Worm (Caenorhabditis elegans) whole organism, L4 larva: ENCODE data around the gene dyla-1.

Experiments
- F10B5.3 ChIP-seq: sonication (generic microtip); optimal IDR thresholded peaks from 2 replicates; lab custom pipeline; 2016; ENCODE audit warnings: mild to moderate bottlenecking, missing genetic modification characterization, missing compliant biosample characterization
- T20F7.1 ChIP-seq: fragments of 200-800 bp; sonication (Bioruptor generic); optimal IDR thresholded peaks from 2 replicates; lab custom pipeline; 2018; ENCODE audit warnings: mild to moderate bottlenecking, missing genetic modification characterization, missing compliant biosample characterization
- Y48G9A.11 ChIP-seq: fragments of 200-800 bp; sonication (Bioruptor generic); IDR thresholded peaks from 2 replicates; pipeline ENCODE4 v1.3.6; 2022; ENCODE audit warnings: missing genetic modification reagents, missing genetic modification characterization, missing compliant biosample characterization
- ZK546.5 ChIP-seq, 2 experiments: sonication (generic microtip); optimal IDR thresholded peaks; 2 replicates each; lab custom pipeline; 2017; ENCODE audit warnings: missing biosample characterization in 2 of 2, missing genetic modification characterization in 2 of 2
- aha-1 ChIP-seq: fragments of 150-350 bp; peaks from one replicate; lab custom pipeline; 2014; ENCODE audit warnings: missing biosample characterization, missing genetic modification characterization
- aly-2 ChIP-seq: sonication (generic microtip); optimal IDR thresholded peaks from 2 replicates; lab custom pipeline; 2018; ENCODE audit warnings: missing biosample characterization, missing genetic modification characterization
- daf-16 ChIP-seq, 3 experiments: sonication (generic microtip); optimal IDR thresholded peaks; 2 replicates each; lab custom pipeline; 2016 to 2017; ENCODE audit warnings: missing genetic modification characterization in 3 of 3, missing genetic modification reagents in 3 of 3, mild to moderate bottlenecking in 2 of 3, missing compliant biosample characterization in 2 of 3, missing biosample characterization in 1 of 3, moderate library complexity in 1 of 3
- daf-8 ChIP-seq: fragments of 200-800 bp; sonication (Bioruptor generic); IDR thresholded peaks from 2 replicates; pipeline ENCODE4 v1.3.6; 2022; ENCODE audit warnings: missing genetic modification characterization, missing compliant biosample characterization
- dmd-6 ChIP-seq: fragments of 200-800 bp; sonication (Bioruptor generic); IDR thresholded peaks from 2 replicates; pipeline ENCODE4 v1.3.6; 2022; ENCODE audit warnings: missing genetic modification reagents, missing genetic modification characterization, missing compliant biosample characterization
- dpl-1 ChIP-seq: fragments of 150-350 bp; optimal IDR thresholded peaks from 2 replicates; lab custom pipeline; 2014; ENCODE audit warnings: missing biosample characterization, missing genetic modification reagents, missing genetic modification characterization
- dve-1 ChIP-seq: sonication (generic microtip); optimal IDR thresholded peaks from 2 replicates; lab custom pipeline; 2017; ENCODE audit warnings: antibody characterized with exemption, mild to moderate bottlenecking, missing genetic modification characterization, missing compliant biosample characterization; ENCODE audit not compliant: insufficient read depth
- hif-1 ChIP-seq, 2 experiments: sonication (generic microtip); optimal IDR thresholded peaks; 2 replicates each; lab custom pipeline; 2016 to 2017; ENCODE audit warnings: missing compliant biosample characterization in 2 of 2, missing genetic modification characterization in 2 of 2, missing genetic modification reagents in 2 of 2, missing genotype in 2 of 2, mild to moderate bottlenecking in 1 of 2
- hlh-11 ChIP-seq: fragments of 200-800 bp; sonication (Bioruptor generic); optimal IDR thresholded peaks from 2 replicates; lab custom pipeline; 2018; ENCODE audit warnings: mild to moderate bottlenecking, missing genetic modification characterization, missing compliant biosample characterization
- hlh-30 ChIP-seq: sonication (generic microtip); optimal IDR thresholded peaks from 2 replicates; lab custom pipeline; 2017; ENCODE audit warnings: antibody characterized with exemption, mild to moderate bottlenecking, missing genetic modification characterization, missing compliant biosample characterization; ENCODE audit not compliant: insufficient read depth
- hmg-1.1 ChIP-seq: fragments of 200-800 bp; sonication (Bioruptor generic); IDR thresholded peaks from 2 replicates; pipeline ENCODE4 v1.3.6; 2022; ENCODE audit warnings: missing genetic modification reagents, missing genetic modification characterization, missing compliant biosample characterization
- lin-39 ChIP-seq: fragments of 150-350 bp; optimal IDR thresholded peaks from 2 replicates; lab custom pipeline; 2014; ENCODE audit warnings: missing biosample characterization, missing genetic modification reagents, missing genetic modification characterization
- lsy-2 ChIP-seq, 2 experiments: fragments of 150-350 bp in 1 of 2; sonication (generic microtip) in 1 of 2; optimal IDR thresholded peaks; 2 replicates each; lab custom pipeline; 2014 to 2017; ENCODE audit warnings: missing biosample characterization in 2 of 2, missing genetic modification characterization in 2 of 2
- madf-9 ChIP-seq: fragments of 200-800 bp; sonication (Bioruptor generic); conservative IDR thresholded peaks from 2 replicates; pipeline ENCODE4 v1.3.6; 2022; ENCODE audit warnings: missing genetic modification reagents, missing genetic modification characterization, missing compliant biosample characterization
- mdl-1 ChIP-seq, 2 experiments: fragments of 150-350 bp in 1 of 2; sonication (generic microtip) in 1 of 2; optimal IDR thresholded peaks; 2 replicates each; lab custom pipeline; 2014 to 2017; ENCODE audit warnings: missing biosample characterization in 2 of 2, missing genetic modification characterization in 2 of 2
- mep-1 ChIP-seq: fragments of 150-350 bp; sonication (generic microtip); optimal IDR thresholded peaks from 3 replicates; lab custom pipeline; 2014; ENCODE audit warnings: missing biosample characterization, missing genetic modification characterization
- mes-2 ChIP-seq: sonication (generic microtip); optimal IDR thresholded peaks from 2 replicates; lab custom pipeline; 2016; ENCODE audit warnings: missing genotype, mild to moderate bottlenecking, missing genetic modification characterization, missing compliant biosample characterization; ENCODE audit not compliant: poor library complexity, severe bottlenecking
- nhr-102 ChIP-seq: sonication (generic microtip); optimal IDR thresholded peaks from 2 replicates; lab custom pipeline; 2016; ENCODE audit warnings: mild to moderate bottlenecking, missing genetic modification characterization, moderate library complexity, missing compliant biosample characterization
- nhr-11 ChIP-seq: fragments of 150-350 bp; optimal IDR thresholded peaks from 2 replicates; lab custom pipeline; 2014; ENCODE audit warnings: missing biosample characterization, missing genetic modification characterization
- nhr-111 ChIP-seq: fragments of 200-800 bp; sonication (Bioruptor generic); optimal IDR thresholded peaks from 2 replicates; lab custom pipeline; 2018; ENCODE audit warnings: mild to moderate bottlenecking, missing genetic modification characterization, missing compliant biosample characterization
- nhr-28 ChIP-seq: fragments of 150-350 bp; optimal IDR thresholded peaks from 2 replicates; lab custom pipeline; 2014; ENCODE audit warnings: missing biosample characterization, missing genetic modification characterization
- nhr-42 ChIP-seq: fragments of 200-800 bp; sonication (Bioruptor generic); IDR thresholded peaks from 2 replicates; pipeline ENCODE4 v1.3.6; 2022; ENCODE audit warnings: missing genetic modification characterization, missing compliant biosample characterization
- nhr-6 ChIP-seq: fragments of 150-350 bp; optimal IDR thresholded peaks from 2 replicates; lab custom pipeline; 2014; ENCODE audit warnings: missing biosample characterization, missing genetic modification characterization
- nhr-77 ChIP-seq: fragments of 150-350 bp; optimal IDR thresholded peaks from 2 replicates; lab custom pipeline; 2014; ENCODE audit warnings: missing biosample characterization, missing genetic modification characterization
- pha-4 ChIP-seq, 2 experiments: fragments of 150-350 bp in 1 of 2; fragments of 200-800 bp in 1 of 2; sonication (Bioruptor generic) in 1 of 2; IDR thresholded peaks in 1 of 2; optimal IDR thresholded peaks in 1 of 2; 2 replicates each; pipeline versions ENCODE4 v1.3.6 to Lab custom; 2014 to 2022; ENCODE audit warnings: missing genetic modification characterization in 2 of 2, missing genetic modification reagents in 2 of 2, missing biosample characterization in 1 of 2, missing compliant biosample characterization in 1 of 2
- pqm-1 ChIP-seq: sonication (generic microtip); optimal IDR thresholded peaks from 2 replicates; lab custom pipeline; 2017; ENCODE audit warnings: missing biosample characterization, missing genetic modification characterization
- set-16 ChIP-seq: fragments of 200-800 bp; sonication (Bioruptor generic); IDR thresholded peaks from 2 replicates; pipeline ENCODE4 v1.3.6; 2022; ENCODE audit warnings: missing genetic modification reagents, missing genetic modification characterization, missing compliant biosample characterization
- spr-3 ChIP-seq: fragments of 200-800 bp; sonication (Bioruptor generic); optimal IDR thresholded peaks from 2 replicates; lab custom pipeline; 2018; ENCODE audit warnings: mild to moderate bottlenecking, missing genetic modification characterization, missing compliant biosample characterization
- tra-1 ChIP-seq: fragments of 200-800 bp; sonication (Bioruptor generic); IDR thresholded peaks from 2 replicates; pipeline ENCODE4 v1.3.6; 2022; ENCODE audit warnings: missing genetic modification reagents, missing genetic modification characterization, missing compliant biosample characterization
- unc-62 ChIP-seq, 3 experiments: fragments of 150-350 bp in 1 of 3; sonication (generic microtip); optimal IDR thresholded peaks in 2 of 3; peaks in 1 of 3; 1 replicate in 1 of 3; 2 replicates in 2 of 3; lab custom pipeline; 2014 to 2017; ENCODE audit warnings: missing biosample characterization in 3 of 3, missing genetic modification characterization in 3 of 3, missing genetic modification reagents in 3 of 3, missing genotype in 1 of 3
- zag-1 ChIP-seq: fragments of 150-350 bp; optimal IDR thresholded peaks from 2 replicates; lab custom pipeline; 2014; ENCODE audit warnings: missing biosample characterization, missing genetic modification characterization
- zfp-2 ChIP-seq: sonication (generic microtip); optimal IDR thresholded peaks from 2 replicates; lab custom pipeline; 2016; ENCODE audit warnings: mild to moderate bottlenecking, missing genetic modification characterization, missing compliant biosample characterization

Gene dyla-1

DNA sequence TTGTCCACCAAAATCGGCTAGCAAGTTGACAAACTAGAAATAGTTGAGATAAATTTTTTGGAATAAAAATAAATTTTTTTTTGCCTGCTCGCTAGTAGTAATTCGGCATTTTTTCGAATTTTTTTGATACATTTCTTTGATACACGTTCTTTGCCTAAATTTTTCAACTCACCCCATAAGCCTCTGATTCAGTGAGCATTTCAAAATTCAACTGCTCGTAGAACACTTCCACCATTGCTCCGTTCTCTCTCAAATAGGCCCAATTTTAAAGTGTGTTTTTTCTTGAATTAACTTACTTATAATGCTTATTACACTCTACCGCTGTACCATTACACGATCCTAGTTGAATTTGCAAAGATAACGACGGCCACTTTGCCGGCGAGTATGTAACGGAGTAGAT, 37.3 kb upstream of the dyla-1 start:
- TF ChIP-seq mep-1 = peak; percentile 20
- TF ChIP-seq aha-1 = peak; percentile 94
- TF ChIP-seq nhr-11 (tag; lab: Kevin White, UChicago) = no peak
- TF ChIP-seq unc-62 (GFP tag; optimal IDR thresholded peaks at IDR 0.05 in 1 of 2; lab: Kevin White, UChicago) = peak in 1 of 2 experiments; percentile 16
- TF ChIP-seq unc-62 (tag; optimal IDR thresholded peaks at IDR 0.05; lab: Kevin White, UChicago) = no peak
- peak; percentile 20 for TF ChIP-seq dve-1 (tag; lab: Kevin White, UChicago)
- no peak for TF ChIP-seq nhr-42 (GFP tag; lab: Robert Waterston, UW)
- no peak for TF ChIP-seq tra-1 (GFP tag; lab: Robert Waterston, UW)
- TF ChIP-seq, all 104 proteins: peak for 4

DNA sequence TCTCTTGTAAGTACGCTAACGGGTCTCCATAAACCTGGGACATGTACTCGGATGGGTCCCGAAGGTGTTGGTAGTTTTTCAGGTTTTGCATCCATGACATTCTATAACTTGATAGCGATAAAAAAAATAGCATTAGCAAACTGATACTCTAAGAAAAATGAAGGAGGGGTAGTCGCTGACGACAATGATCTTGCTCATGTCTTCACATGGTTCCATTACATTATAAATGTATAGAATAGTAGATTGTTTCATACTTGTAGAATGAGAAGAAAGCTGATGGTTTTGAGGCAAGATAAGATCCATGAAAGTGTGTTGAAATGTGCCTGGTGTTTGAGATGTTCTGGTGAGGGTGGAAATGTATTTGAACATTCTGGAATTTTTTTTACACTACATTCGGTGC, 33.8 kb upstream of the dyla-1 start, which contains the start of gene mec-4:
mec-4 (minus strand) TSS at position 101 of the 400 bp plus-strand sequence.
- TF ChIP-seq lin-39 (tag; lab: Kevin White, UChicago) = no peak
- TF ChIP-seq daf-16 (GFP tag; optimal IDR thresholded peaks at IDR 0.05; lab: Kevin White, UChicago) = peak in 1 of 2 experiments; percentile 37
- no peak for TF ChIP-seq daf-16 (tag; optimal IDR thresholded peaks at IDR 0.05; lab: Kevin White, UChicago)

DNA sequence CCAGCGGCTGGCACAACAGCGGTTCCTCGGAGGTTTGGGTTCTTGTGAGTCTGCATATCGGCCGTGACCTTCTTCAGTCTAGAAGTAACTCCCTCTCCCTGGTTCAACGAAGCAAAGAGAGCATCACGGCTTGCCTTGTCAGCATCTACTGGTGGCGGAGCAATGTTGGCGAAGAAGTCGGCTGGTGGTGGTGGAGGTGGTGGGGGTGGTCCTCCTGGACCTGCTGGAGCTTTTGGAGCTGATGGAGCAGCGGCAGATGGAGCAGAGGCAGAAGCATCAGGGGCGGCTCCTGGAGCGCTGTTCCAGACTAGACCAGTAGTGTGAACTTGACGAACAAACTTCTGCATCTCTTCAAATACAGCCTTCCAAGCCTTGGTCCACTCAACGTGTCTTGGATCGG, 32.3 kb upstream of the dyla-1 start:
- TF ChIP-seq set-16 (peak; percentile 95), hmg-1.1 (GFP tag; lab: Robert Waterston, UW) (no peak), zag-1 (no peak), pha-4 (GFP tag; IDR thresholded peaks at IDR 0.05; lab: Robert Waterston, UW) (no peak; the same call in 1 of the 2 replicates), pha-4 (tag; optimal IDR thresholded peaks at IDR 0.05; lab: Kevin White, UChicago) (no peak), hif-1 (tag; optimal IDR thresholded peaks at IDR 0.05; lab: Kevin White, UChicago) (no peak), aha-1 (peak; percentile 13)

DNA sequence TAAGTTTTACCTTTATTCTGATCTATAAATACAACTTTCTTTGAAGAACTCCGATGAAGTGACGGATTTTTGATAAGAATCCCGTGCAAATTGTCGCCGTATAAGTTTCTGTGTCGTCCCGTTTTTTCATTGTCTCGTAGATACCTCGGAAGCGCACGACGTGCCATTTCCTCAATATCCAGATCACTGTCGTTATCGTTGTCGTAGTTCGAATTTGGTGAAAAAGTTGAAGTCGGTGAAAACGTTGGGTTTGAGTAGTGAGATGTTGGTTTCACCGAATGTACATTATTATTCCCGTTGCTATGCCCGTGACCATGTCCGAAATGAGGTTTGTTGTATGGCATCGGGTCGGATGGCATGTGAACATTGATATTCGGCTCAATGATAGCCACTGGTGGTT, 31.1 kb upstream of the dyla-1 start:
- TF ChIP-seq ZK546.5 (tag; optimal IDR thresholded peaks at IDR 0.05; lab: Kevin White, UChicago) (no peak), aha-1 (peak; percentile 95)

DNA sequence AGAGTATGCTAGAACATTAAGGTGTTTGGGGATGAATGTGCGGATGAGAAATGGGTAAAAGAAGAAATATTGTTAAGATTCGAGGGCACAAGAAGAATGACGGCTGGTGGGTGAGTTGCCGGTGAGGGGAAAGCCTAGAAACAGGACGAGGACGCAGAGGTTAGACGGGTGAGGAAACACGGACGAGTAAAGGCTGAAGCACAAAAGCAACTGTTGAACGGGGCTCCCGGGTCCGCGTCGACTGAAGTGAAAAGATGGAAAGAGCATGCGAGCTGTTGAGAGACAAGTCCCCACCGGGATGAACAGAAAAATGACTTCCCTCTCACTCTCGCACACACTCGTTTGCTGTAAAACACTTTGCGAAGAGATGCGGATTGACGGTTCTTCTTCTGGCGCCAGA, 28.9 kb upstream of the dyla-1 start:
- TF ChIP-seq mes-2 (tag; lab: Kevin White, UChicago) = no peak
- TF ChIP-seq set-16 = 0 out of 2 replicates have a peak, but pooled peaks have one; percentile 18
- peak; percentile 24 for TF ChIP-seq hlh-11 (tag; lab: Kevin White, UChicago)
- no peak for TF ChIP-seq nhr-11 (tag; lab: Kevin White, UChicago)

DNA sequence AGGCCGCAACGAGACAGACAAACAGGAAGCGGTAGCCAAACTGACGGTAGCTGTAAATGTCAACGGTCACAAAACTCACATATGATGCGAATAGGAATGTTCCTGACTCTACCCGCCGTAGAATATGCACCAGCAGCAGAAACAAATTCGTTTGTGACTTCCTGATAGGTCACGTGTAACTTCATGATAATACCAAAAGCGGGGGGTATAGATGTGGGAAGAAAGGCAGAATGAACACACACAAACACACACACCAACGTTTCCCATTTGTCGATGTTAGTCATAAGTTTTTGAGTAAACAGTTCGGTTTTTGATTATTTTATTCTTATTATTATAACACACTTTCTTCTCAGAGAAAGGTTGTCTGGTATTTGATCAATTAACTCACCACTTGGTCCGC, 27.7 kb upstream of the dyla-1 start:
- TF ChIP-seq nhr-77 (tag; lab: Kevin White, UChicago) (peak; percentile 79), spr-3 (GFP tag; lab: Kevin White, UChicago) (no peak), daf-8 (GFP tag; lab: Robert Waterston, UW) (no peak), dmd-6 (peak; percentile 61), pha-4 (GFP tag; IDR thresholded peaks at IDR 0.05; lab: Robert Waterston, UW) (no peak), pha-4 (tag; optimal IDR thresholded peaks at IDR 0.05; lab: Kevin White, UChicago) (no peak), aly-2 (tag; lab: Kevin White, UChicago) (no peak), nhr-6 (peak; percentile 3), madf-9 (GFP tag; lab: Robert Waterston, UW) (no peak), hlh-11 (tag; lab: Kevin White, UChicago) (peak; percentile 71), F10B5.3 (tag; lab: Kevin White, UChicago) (no peak), mes-2 (tag; lab: Kevin White, UChicago) (peak; percentile 40), tra-1 (GFP tag; lab: Robert Waterston, UW) (0 out of 2 replicates have a peak, but pooled peaks have one; percentile 23), T20F7.1 (no peak), hlh-30 (tag; lab: Kevin White, UChicago) (peak; percentile 80), daf-16 (GFP tag; optimal IDR thresholded peaks at IDR 0.05; lab: Kevin White, UChicago) (no peak), daf-16 (tag; optimal IDR thresholded peaks at IDR 0.05; lab: Kevin White, UChicago) (peak; percentile 87), dpl-1 (GFP tag; lab: Kevin White, UChicago) (no peak), mep-1 (peak; percentile 52), nhr-102 (peak; percentile 34), nhr-42 (GFP tag; lab: Robert Waterston, UW) (no peak), Y48G9A.11 (GFP tag; lab: Robert Waterston, UW) (no peak), hif-1 (tag; optimal IDR thresholded peaks at IDR 0.05; lab: Kevin White, UChicago) (peak in 1 of 2 experiments; percentile 8), lsy-2 (tag; optimal IDR thresholded peaks at IDR 0.05; lab: Kevin White, UChicago) (peak in 1 of 2 experiments; percentile 3), dve-1 (tag; lab: Kevin White, UChicago) (peak; percentile 69), zfp-2 (tag; lab: Kevin White, UChicago) (no peak), mdl-1 (tag; optimal IDR thresholded peaks at IDR 0.05; lab: Kevin White, UChicago) (peak in 1 of 2 experiments; percentile 40), nhr-111 (GFP tag; lab: Kevin White, UChicago) (no peak), nhr-28 (tag; lab: Kevin White, UChicago) (peak; percentile 89), zag-1 (no peak), pqm-1 (tag; lab: Kevin White, UChicago) (peak; percentile 34)
